Worm (Caenorhabditis elegans): ENCODE results near the gene C36E8.4.
A peak's percentile ranks its signal among the peaks of the same experiment; 100 is the strongest.

Gene C36E8.4

ce11 chrIII:3992089-3992488 is 20.0 kb upstream of the C36E8.4 start, which contains the start of gene glb-11:
Gene glb-11 (minus strand): TSS chrIII:3992189.
- TF ChIP-seq R02D3.7 (tag; optimal IDR thresholded peaks at IDR 0.05) (no peak), daf-16 (GFP tag; optimal IDR thresholded peaks at IDR 0.05) (peak in 1 of 2 experiments; percentile 54), daf-16 (tag; optimal IDR thresholded peaks at IDR 0.05) (no peak), ceh-44 (GFP tag; IDR thresholded peaks at IDR 0.05) (no peak), hlh-11 (tag; optimal IDR thresholded peaks at IDR 0.05) (no peak), unc-62 (GFP tag; optimal IDR thresholded peaks at IDR 0.05 in 1 of 2) (peak in 1 of 2 experiments; percentile 19), unc-62 (tag; optimal IDR thresholded peaks at IDR 0.05) (no peak), aha-1 (tag) (no peak), dmd-9 (GFP tag; IDR thresholded peaks at IDR 0.05) (no peak), lin-1 (GFP tag; IDR thresholded peaks at IDR 0.05) (no peak)

- TF ChIP-seq pqm-1 (tag; optimal IDR thresholded peaks at IDR 0.05) (no peak), unc-39 (tag; optimal IDR thresholded peaks at IDR 0.05) (no peak), nhr-48 (tag; optimal IDR thresholded peaks at IDR 0.05) (no peak), Y75B8A.6 (GFP tag; IDR thresholded peaks at IDR 0.05) (no peak), pha-4 (GFP tag; IDR thresholded peaks at IDR 0.05) (no peak), pha-4 (tag; optimal IDR thresholded peaks at IDR 0.05) (no peak), unc-62 (GFP tag; optimal IDR thresholded peaks at IDR 0.05 in 1 of 2) (no peak), unc-62 (tag; optimal IDR thresholded peaks at IDR 0.05) (no peak), daf-16 (GFP tag; optimal IDR thresholded peaks at IDR 0.05) (peak in 1 of 2 experiments; percentile 72), daf-16 (tag; optimal IDR thresholded peaks at IDR 0.05) (no peak)
Observed at ce11 chrIII:3994457-3994856, 17.7 kb upstream of the C36E8.4 start.

- TF ChIP-seq egl-43 (GFP tag; IDR thresholded peaks at IDR 0.05) (no peak), mdl-1 (tag; optimal IDR thresholded peaks at IDR 0.05) (peak in 1 of 2 experiments; percentile 57), spr-1 (tag; optimal IDR thresholded peaks at IDR 0.05) (peak; percentile 66), zfp-2 (tag; optimal IDR thresholded peaks at IDR 0.05) (no peak), ztf-11 (tag; optimal IDR thresholded peaks at IDR 0.05) (no peak), hlh-11 (tag; optimal IDR thresholded peaks at IDR 0.05) (peak; percentile 92), mdt-29 (GFP tag; IDR thresholded peaks at IDR 0.05) (no peak), unc-39 (tag; optimal IDR thresholded peaks at IDR 0.05) (no peak), nhr-41 (GFP tag; IDR thresholded peaks at IDR 0.05) (no peak), daf-19 (GFP tag; conservative IDR thresholded peaks at IDR 0.05) (no peak), T26A8.4 (GFP tag; IDR thresholded peaks at IDR 0.05) (peak; percentile 69), ama-1 (optimal IDR thresholded peaks at IDR 0.05) (no peak), lin-38 (GFP tag; IDR thresholded peaks at IDR 0.05) (peak; percentile 80), hif-1 (tag; optimal IDR thresholded peaks at IDR 0.05) (peak in 1 of 2 experiments; percentile 71), lir-3 (tag; optimal IDR thresholded peaks at IDR 0.05) (no peak), hlh-30 (tag; optimal IDR thresholded peaks at IDR 0.05; ENCODE audit: insufficient read depth) (peak; percentile 72), ceh-44 (GFP tag; IDR thresholded peaks at IDR 0.05) (no peak), mep-1 (tag; optimal IDR thresholded peaks at IDR 0.05) (peak; percentile 92), saeg-2 (GFP tag; IDR thresholded peaks at IDR 0.05) (no peak), nhr-11 (tag; optimal IDR thresholded peaks at IDR 0.05) (no peak), fkh-10 (GFP tag; optimal IDR thresholded peaks at IDR 0.05) (peak; percentile 26), mes-2 (tag; optimal IDR thresholded peaks at IDR 0.05; ENCODE audit: poor library complexity, severe bottlenecking) (peak; percentile 87), tra-1 (GFP tag; IDR thresholded peaks at IDR 0.05) (peak; percentile 73), dpl-1 (GFP tag; optimal IDR thresholded peaks at IDR 0.05) (peak; percentile 85), nhr-25 (tag; optimal IDR thresholded peaks at IDR 0.05; ENCODE audit: borderline replicate concordance, insufficient read depth) (peak; percentile 40), nhr-77 (tag; optimal IDR thresholded peaks at IDR 0.05) (peak; percentile 88), rbr-2 (tag; optimal IDR thresholded peaks at IDR 0.05) (peak; percentile 82), jun-1 (tag; optimal IDR thresholded peaks at IDR 0.05) (peak; percentile 41), arid-1 (GFP tag; conservative IDR thresholded peaks at IDR 0.05) (peak; percentile 40; the same call in 1 of the 2 replicates), nhr-28 (tag; optimal IDR thresholded peaks at IDR 0.05) (peak; percentile 72), ceh-82 (tag; optimal IDR thresholded peaks at IDR 0.05) (no peak), zfp-3 (GFP tag; conservative IDR thresholded peaks at IDR 0.05) (peak; percentile 56; the same call in 1 of the 2 replicates), ceh-20 (GFP tag; IDR thresholded peaks at IDR 0.05) (0 out of 2 replicates have a peak, but pooled peaks have one; percentile 28), php-3 (GFP tag; IDR thresholded peaks at IDR 0.05) (peak; percentile 98)
Observed at ce11 chrIII:4004064-4004580, 8.0 kb upstream of the C36E8.4 start, which contains the start of gene tif-1A. Gene tif-1A (minus strand): TSS chrIII:4004114.

Measured in whole organism, L4 larva.